Fruit fly (Drosophila melanogaster): Measurements from ENCODE around the gene CG15864.

CG15864 gene

dm6 chr3R:8269740-8270139 is 21.5 kb downstream of the CG15864 start, which contains the start of gene CG9630 (continued):
- no peak for TF ChIP-seq CG31365 (tag; optimal IDR thresholded peaks at IDR 0.05)
- no peak for TF ChIP-seq Hand (GFP tag; optimal IDR thresholded peaks at IDR 0.05)
- TF ChIP-seq jing (GFP tag; optimal IDR thresholded peaks at IDR 0.05): no peak
- TF ChIP-seq CG9797 (GFP tag; optimal IDR thresholded peaks at IDR 0.05): peak; percentile 97
- TF ChIP-seq Opbp (GFP tag; IDR thresholded peaks at IDR 0.05; ENCODE audit: partially characterized antibody): peak; percentile 74
- TF ChIP-seq Hey (tag; optimal IDR thresholded peaks at IDR 0.05): no peak
- TF ChIP-seq CG8478 (optimal IDR thresholded peaks at IDR 0.05): no peak
- TF ChIP-seq CG10979 (tag; optimal IDR thresholded peaks at IDR 0.05): no peak
- TF ChIP-seq ken (GFP tag; IDR thresholded peaks at IDR 0.05): no peak
- no peak for TF ChIP-seq emc (GFP tag; optimal IDR thresholded peaks at IDR 0.05)
- no peak for TF ChIP-seq Bdp1 (GFP tag; optimal IDR thresholded peaks at IDR 0.05)
- no peak for TF ChIP-seq CG4820 (GFP tag; optimal IDR thresholded peaks at IDR 0.05)
- TF ChIP-seq CG12219 (GFP tag; optimal IDR thresholded peaks at IDR 0.05): no peak
- TF ChIP-seq CG4854 (GFP tag; optimal IDR thresholded peaks at IDR 0.05): no peak
- no peak for TF ChIP-seq CG17328 (GFP tag; IDR thresholded peaks at IDR 0.05)
- no peak for TF ChIP-seq CG18619 (GFP tag; optimal IDR thresholded peaks at IDR 0.05)
- peak; percentile 47 for TF ChIP-seq CG2129 (GFP tag; IDR thresholded peaks at IDR 0.05; ENCODE audit: partially characterized antibody)
- peak; percentile 86 for TF ChIP-seq run (tag; optimal IDR thresholded peaks at IDR 0.05)
- no peak for TF ChIP-seq eve (GFP tag; optimal IDR thresholded peaks at IDR 0.05)
- no peak for TF ChIP-seq CG2199 (GFP tag; IDR thresholded peaks at IDR 0.05)
- TF ChIP-seq amos (GFP tag; IDR thresholded peaks at IDR 0.05; ENCODE audit: partially characterized antibody): peak; percentile 69
- TF ChIP-seq Bteb2 (GFP tag; optimal IDR thresholded peaks at IDR 0.05): no peak
- no peak for TF ChIP-seq Hr3 (GFP tag; optimal IDR thresholded peaks at IDR 0.05)
- TF ChIP-seq CG31224 (GFP tag; IDR thresholded peaks at IDR 0.05): no peak
- no peak for TF ChIP-seq CG1792 (GFP tag; optimal IDR thresholded peaks at IDR 0.05)
- TF ChIP-seq insv (GFP tag; optimal IDR thresholded peaks at IDR 0.05): peak in 1 of 2 experiments; percentile 2
- no peak for TF ChIP-seq D (optimal IDR thresholded peaks at IDR 0.05)
- TF ChIP-seq D (GFP tag; optimal IDR thresholded peaks at IDR 0.05): no peak
- TF ChIP-seq CG8089 (GFP tag; optimal IDR thresholded peaks at IDR 0.05): no peak
- no peak for TF ChIP-seq CG17361 (GFP tag; IDR thresholded peaks at IDR 0.05)
- TF ChIP-seq CG7963 (GFP tag; IDR thresholded peaks at IDR 0.05; ENCODE audit: partially characterized antibody): no peak
- no peak for TF ChIP-seq tup (GFP tag; optimal IDR thresholded peaks at IDR 0.05)
- no peak for TF ChIP-seq CG9817 (tag; optimal IDR thresholded peaks at IDR 0.05)
- TF ChIP-seq az2 (GFP tag; optimal IDR thresholded peaks at IDR 0.05): no peak
- TF ChIP-seq pfk (GFP tag; optimal IDR thresholded peaks at IDR 0.05): no peak
- TF ChIP-seq Hmr (GFP tag; optimal IDR thresholded peaks at IDR 0.05): no peak
- TF ChIP-seq CG14710 (tag; optimal IDR thresholded peaks at IDR 0.05): peak; percentile 58
- no peak for TF ChIP-seq CG15073 (GFP tag; optimal IDR thresholded peaks at IDR 0.05)
- TF ChIP-seq cwo (GFP tag; optimal IDR thresholded peaks at IDR 0.05): no peak
- TF ChIP-seq zfh1 (GFP tag; IDR thresholded peaks at IDR 0.05): no peak
- no peak for TF ChIP-seq sim (GFP tag; IDR thresholded peaks at IDR 0.05)
- TF ChIP-seq CG3065 (GFP tag; optimal IDR thresholded peaks at IDR 0.05): no peak
- TF ChIP-seq peb (GFP tag; IDR thresholded peaks at IDR 0.05): no peak
- no peak for TF ChIP-seq jumu (GFP tag; optimal IDR thresholded peaks at IDR 0.05)
- TF ChIP-seq CG7372 (GFP tag; IDR thresholded peaks at IDR 0.05): no peak
- TF ChIP-seq knrl (GFP tag; IDR thresholded peaks at IDR 0.05; ENCODE audit: partially characterized antibody): 0 out of 3 replicates have a peak, but pooled peaks have one; percentile 44
- no peak for TF ChIP-seq CG32772 (GFP tag; IDR thresholded peaks at IDR 0.05)
- TF ChIP-seq nau (GFP tag; optimal IDR thresholded peaks at IDR 0.05): no peak
- no peak for TF ChIP-seq CG12104 (GFP tag; optimal IDR thresholded peaks at IDR 0.05)
- no peak for TF ChIP-seq slbo (GFP tag; IDR thresholded peaks at IDR 0.05)
- TF ChIP-seq D19B (GFP tag; optimal IDR thresholded peaks at IDR 0.05): no peak
- TF ChIP-seq p53 (GFP tag; optimal IDR thresholded peaks at IDR 0.05): no peak
- TF ChIP-seq Lim3 (GFP tag; IDR thresholded peaks at IDR 0.05): no peak
